Worm (Caenorhabditis elegans): ENCODE data around the gene ins-16.

DNA sequence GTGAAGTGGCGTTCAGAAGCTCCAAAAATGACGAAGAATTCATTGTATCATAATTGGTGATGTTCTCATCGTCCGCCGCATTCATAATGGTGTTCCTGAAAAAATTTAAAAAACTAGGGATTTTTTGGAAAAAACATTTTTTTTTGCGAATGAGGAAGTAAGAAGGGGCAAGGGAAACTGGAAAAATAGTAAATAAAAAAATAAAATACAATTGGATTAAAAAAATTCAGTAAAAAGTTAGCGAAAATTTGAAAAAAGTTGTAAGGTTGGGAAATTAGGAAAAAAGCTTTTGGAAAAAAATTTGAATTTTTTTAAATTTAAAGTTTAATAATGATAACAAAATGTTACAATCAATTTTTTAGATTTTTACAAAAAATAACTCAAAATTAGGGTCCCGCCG lies 39.3 kb downstream of the ins-16 start, which contains the start of gene ckr-2:
- TF ChIP-seq ceh-19 (GFP tag; optimal IDR thresholded peaks at IDR 0.05) (no peak), tbx-2 (tag; optimal IDR thresholded peaks at IDR 0.05) (no peak), pax-1 (tag; optimal IDR thresholded peaks at IDR 0.05) (no peak), ahr-1 (tag; optimal IDR thresholded peaks at IDR 0.05) (no peak), hlh-6 (tag; optimal IDR thresholded peaks at IDR 0.05) (no peak), pag-3 (tag; optimal IDR thresholded peaks at IDR 0.05; ENCODE audit: borderline replicate concordance) (no peak)

Data from whole organism, late embryonic.